Worm (Caenorhabditis elegans) whole organism, midembryonic: ENCODE data around the gene F09E5.8.

Source experiments
- T22C8.4 ChIP-seq: fragments of 200-800 bp; sonication (Bioruptor generic); IDR thresholded peaks from 2 replicates; pipeline ENCODE4 v1.3.6; 2022; ENCODE audit warnings: missing genetic modification characterization, missing compliant biosample characterization
- flt-1 ChIP-seq: fragments of 200-800 bp; sonication (Bioruptor generic); IDR thresholded peaks from 2 replicates; pipeline ENCODE4 v1.3.6; 2022; ENCODE audit warnings: missing genetic modification characterization, missing compliant biosample characterization
- klf-2 ChIP-seq: fragments of 200-800 bp; sonication (Bioruptor generic); conservative IDR thresholded peaks from 2 replicates; pipeline ENCODE4 v1.3.6; 2022; ENCODE audit warnings: missing genetic modification reagents, missing genetic modification characterization, missing compliant biosample characterization
- med-1 ChIP-seq: sonication (generic microtip); optimal IDR thresholded peaks from 2 replicates; lab custom pipeline; 2017; ENCODE audit warnings: missing genetic modification characterization, mild to moderate bottlenecking, missing compliant biosample characterization, antibody characterized with exemption, missing genetic modification reagents; ENCODE audit not compliant: insufficient read depth
- ref-1 ChIP-seq: fragments of 200-800 bp; sonication (Bioruptor generic); conservative IDR thresholded peaks from 2 replicates; pipeline ENCODE4 v1.3.6; 2022; ENCODE audit warnings: missing genetic modification reagents, missing genetic modification characterization, missing compliant biosample characterization
- tab-1 ChIP-seq: fragments of 200-800 bp; sonication (Bioruptor generic); IDR thresholded peaks from 2 replicates; pipeline ENCODE4 v1.3.6; 2022; ENCODE audit warnings: missing genetic modification characterization, missing compliant biosample characterization
- ztf-23 ChIP-seq: fragments of 200-800 bp; sonication (Bioruptor generic); IDR thresholded peaks from 2 replicates; pipeline ENCODE4 v1.3.6; 2022; ENCODE audit warnings: missing genetic modification reagents, missing genetic modification characterization, missing compliant biosample characterization

- TF ChIP-seq klf-2 (GFP tag; lab: Robert Waterston, UW) = no peak
- TF ChIP-seq ztf-23 (GFP tag; lab: Robert Waterston, UW) = no peak
- no peak for TF ChIP-seq flt-1 (GFP tag; lab: Robert Waterston, UW)
- TF ChIP-seq T22C8.4 (GFP tag; lab: Robert Waterston, UW) = no peak
- no peak for TF ChIP-seq ref-1
- TF ChIP-seq med-1 (GFP tag; lab: Kevin White, UChicago) = no peak
- TF ChIP-seq tab-1 = no peak
Observed at ce11 chrII:5339547-5339946, 10.9 kb upstream of the F09E5.8 start.
